Worm (Caenorhabditis elegans) whole organism, L1 larva: ENCODE results near the gene alg-4.

Experiments used
- egl-27 ChIP-seq, 2 experiments: fragments of 150-350 bp in 1 of 2; sonication (generic microtip); optimal IDR thresholded peaks; 3 replicates each; lab custom pipeline; 2017 to 2018; ENCODE audit warnings: missing biosample characterization in 2 of 2, missing genetic modification characterization in 2 of 2, missing genetic modification reagents in 2 of 2
- lir-3 ChIP-seq: sonication (generic microtip); optimal IDR thresholded peaks from 2 replicates; lab custom pipeline; 2016; ENCODE audit warnings: mild to moderate bottlenecking, missing genetic modification characterization, moderate library complexity, missing compliant biosample characterization; ENCODE audit not compliant: poor library complexity
- nhr-12 ChIP-seq: sonication (generic microtip); optimal IDR thresholded peaks from 2 replicates; lab custom pipeline; 2017; ENCODE audit warnings: missing biosample characterization, missing genetic modification characterization
- ztf-4 ChIP-seq: fragments of 150-350 bp; optimal IDR thresholded peaks from 2 replicates; lab custom pipeline; 2014; ENCODE audit warnings: missing biosample characterization, missing genetic modification characterization

- TF ChIP-seq egl-27 (tag; optimal IDR thresholded peaks at IDR 0.05; lab: Kevin White, UChicago) (no peak), nhr-12 (no peak), ztf-4 (tag; lab: Kevin White, UChicago) (no peak), lir-3 (tag; lab: Kevin White, UChicago) (no peak)
These were observed 38.3 kb upstream of the alg-4 start for ce11 chrIII:9929525-9929924.
